Fruit fly (Drosophila melanogaster): ENCODE data around the gene CG31142.

CG31142 gene

dm6 chr3R:23971208-23971607, 42.2 kb downstream of the CG31142 start:
- no peak for TF ChIP-seq CG4318 (GFP tag; optimal IDR thresholded peaks at IDR 0.05)
- TF ChIP-seq Hr4 (GFP tag; optimal IDR thresholded peaks at IDR 0.05): no peak
- TF ChIP-seq CG16779 (tag; optimal IDR thresholded peaks at IDR 0.05): no peak
- no peak for TF ChIP-seq CG11902 (GFP tag; optimal IDR thresholded peaks at IDR 0.05)

dm6 chr3R:23971764-23972163, 42.7 kb downstream of the CG31142 start:
- no peak for TF ChIP-seq Ets96B (tag; optimal IDR thresholded peaks at IDR 0.05)
- no peak for TF ChIP-seq CG6276 (GFP tag; optimal IDR thresholded peaks at IDR 0.05)
- TF ChIP-seq OdsH (GFP tag; optimal IDR thresholded peaks at IDR 0.05): no peak
- no peak for TF ChIP-seq CG8632 (GFP tag; optimal IDR thresholded peaks at IDR 0.05)
- TF ChIP-seq vri (GFP tag; optimal IDR thresholded peaks at IDR 0.05): no peak

Measured in whole organism, prepupa.